Fruit fly (Drosophila melanogaster) whole organism, prepupa: Measurements from ENCODE around the gene Wwox.

ENCODE experiments used
- CG1621 ChIP-seq: fragments of 200-800 bp; sonication (Bioruptor generic); optimal IDR thresholded peaks from 3 replicates; lab custom pipeline; 2018; ENCODE audit warnings: missing biosample characterization, mild to moderate bottlenecking, missing genetic modification characterization
- CG16779 ChIP-seq: fragments of 200-800 bp; sonication (Bioruptor generic); optimal IDR thresholded peaks from 3 replicates; lab custom pipeline; 2017; ENCODE audit warnings: missing biosample characterization, mild to moderate bottlenecking, missing genetic modification characterization
- esn ChIP-seq: fragments of 200-800 bp; sonication (Bioruptor generic); optimal IDR thresholded peaks from 2 replicates; lab custom pipeline; 2016; ENCODE audit warnings: missing biosample characterization, mild to moderate bottlenecking, missing genetic modification characterization, moderate library complexity
- topi ChIP-seq: fragments of 200-800 bp; sonication (Bioruptor generic); optimal IDR thresholded peaks from 3 replicates; lab custom pipeline; 2016; ENCODE audit warnings: missing biosample characterization, missing genetic modification characterization

DNA sequence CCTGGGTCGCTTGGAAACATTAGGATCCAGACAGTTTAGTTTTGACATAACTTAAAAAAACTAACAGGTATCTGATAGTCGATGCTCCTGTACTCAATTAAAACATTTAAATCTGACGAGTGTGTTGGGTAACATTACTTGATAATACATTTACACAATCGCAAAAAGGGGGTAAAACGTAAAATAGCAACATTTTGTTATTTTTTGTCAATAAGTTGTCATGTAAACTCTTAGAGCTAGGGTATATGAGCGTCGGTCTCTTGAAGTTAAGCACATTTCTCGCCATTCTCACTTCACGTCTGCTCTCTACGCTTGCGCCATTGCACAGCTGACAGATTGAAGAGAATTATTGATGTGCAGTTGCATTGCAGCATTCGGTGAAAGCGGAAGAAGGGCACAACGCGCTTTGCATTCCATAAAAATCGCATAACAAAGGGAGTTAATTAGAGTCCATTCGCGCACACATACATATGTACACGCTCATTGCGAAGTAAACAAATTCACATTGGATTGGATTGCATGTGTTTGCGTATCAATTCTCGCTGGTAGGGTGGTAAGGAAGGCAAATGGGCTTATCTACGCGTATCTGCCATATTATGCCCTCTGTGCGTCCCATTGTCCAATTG lies 19.1 kb downstream of the Wwox start:
- TF ChIP-seq esn: peak; percentile 67
- TF ChIP-seq topi (GFP tag; lab: Kevin White, UChicago): peak; percentile 71
- peak; percentile 38 for TF ChIP-seq CG16779
- peak; percentile 13 for TF ChIP-seq CG1621 (tag; lab: Kevin White, UChicago)
